Fruit fly (Drosophila melanogaster) whole organism, wandering third instar larva: ENCODE measurements around the gene SMC5.

ENCODE experiments used
- Abd-B ChIP-seq: fragments of >200 bp; optimal IDR thresholded peaks from 2 replicates; lab custom pipeline; 2017; ENCODE audit warnings: missing biosample characterization, missing genetic modification characterization
- CG9705 ChIP-seq: fragments of 200-800 bp; sonication (Bioruptor generic); optimal IDR thresholded peaks from 2 replicates; lab custom pipeline; 2018; ENCODE audit warnings: missing biosample characterization, mild to moderate bottlenecking, missing genetic modification characterization
- HLH106 ChIP-seq: fragments of 200-800 bp; optimal IDR thresholded peaks from 3 replicates; lab custom pipeline; 2019; ENCODE audit warnings: missing biosample characterization, mild to moderate bottlenecking, missing genetic modification characterization, moderate library complexity
- Hnf4 ChIP-seq: fragments of 200-800 bp; sonication (Bioruptor generic); optimal IDR thresholded peaks from 2 replicates; lab custom pipeline; 2016; ENCODE audit warnings: missing biosample characterization, mild to moderate bottlenecking, missing genetic modification characterization
- Hr78 ChIP-seq: fragments of >200 bp; optimal IDR thresholded peaks from 2 replicates; lab custom pipeline; 2017; ENCODE audit warnings: missing biosample characterization, missing genetic modification characterization
- Mio ChIP-seq: sonication (Bioruptor generic); optimal IDR thresholded peaks from 2 replicates; lab custom pipeline; 2016; ENCODE audit warnings: missing biosample characterization, missing genetic modification characterization
- Myc ChIP-seq: fragments of >200 bp; optimal IDR thresholded peaks from 2 replicates; lab custom pipeline; 2017
- OdsH ChIP-seq: fragments of 200-800 bp; sonication (Bioruptor generic); optimal IDR thresholded peaks from 2 replicates; lab custom pipeline; 2016; ENCODE audit warnings: missing biosample characterization, mild to moderate bottlenecking, missing genetic modification characterization
- Rel ChIP-seq, 2 experiments: fragments of 200-800 bp; sonication (Bioruptor generic) in 1 of 2; optimal IDR thresholded peaks; 2 replicates in 1 of 2; 3 replicates in 1 of 2; lab custom pipeline; 2016 to 2019; ENCODE audit warnings: mild to moderate bottlenecking in 2 of 2, missing biosample characterization in 2 of 2, missing genetic modification characterization in 2 of 2, moderate library complexity in 1 of 2
- pan ChIP-seq: fragments of >200 bp; optimal IDR thresholded peaks from 2 replicates; lab custom pipeline; 2017
- psq ChIP-seq: fragments of 200-800 bp; sonication (Bioruptor generic); optimal IDR thresholded peaks from 3 replicates; lab custom pipeline; 2017; ENCODE audit warnings: missing biosample characterization, mild to moderate bottlenecking, missing genetic modification characterization, moderate library complexity
- usp ChIP-seq: fragments of >200 bp; optimal IDR thresholded peaks from 2 replicates; lab custom pipeline; 2017; ENCODE audit warnings: missing biosample characterization, missing genetic modification characterization

- TF ChIP-seq Rel (GFP tag; optimal IDR thresholded peaks at IDR 0.05; lab: Kevin White, UChicago) (no peak), Rel (tag; optimal IDR thresholded peaks at IDR 0.05; lab: Kevin White, UChicago) (no peak), Mio (GFP tag; lab: Kevin White, UChicago) (no peak), HLH106 (tag; lab: Kevin White, UChicago) (peak; percentile 44), psq (GFP tag; lab: Kevin White, UChicago) (peak; percentile 68), Abd-B (no peak), Hr78 (no peak), pan (lab: Kevin White, UChicago) (no peak), CG9705 (no peak), OdsH (GFP tag; lab: Kevin White, UChicago) (peak; percentile 37), usp (GFP tag; lab: Kevin White, UChicago) (no peak), Hnf4 (no peak), Myc (lab: Kevin White, UChicago) (no peak)
Measured at dm6 chr3L:21581984-21582383, 13.0 kb downstream of the SMC5 start.
